Fruit fly (Drosophila melanogaster) whole organism, embryonic: ENCODE results near the gene Mzt1.
A peak's percentile ranks its signal among the peaks of the same experiment; 100 is the strongest.

ENCODE experiments used
- Atf-2 ChIP-seq: fragments of 200-800 bp; sonication (Bioruptor generic); optimal IDR thresholded peaks from 2 replicates; lab custom pipeline; 2016; ENCODE audit warnings: missing biosample characterization, missing genetic modification characterization
- Awh ChIP-seq: fragments of 200-800 bp; sonication (Bioruptor generic); IDR thresholded peaks from 2 replicates; pipeline ENCODE4, ENCODE4 v1.3.6; 2022; ENCODE audit warnings: missing biosample characterization, missing genetic modification characterization
- B-H1 ChIP-seq: fragments of 200-800 bp; sonication (Bioruptor generic); IDR thresholded peaks from 3 replicates; pipeline ENCODE4 v1.3.6; 2022; ENCODE audit warnings: missing biosample characterization, missing genetic modification characterization
- BEAF-32 ChIP-seq: fragments of 200-800 bp; sonication (Bioruptor generic); optimal IDR thresholded peaks from 3 replicates; lab custom pipeline; 2017; ENCODE audit warnings: missing biosample characterization, missing genetic modification characterization, mild to moderate bottlenecking, moderate library complexity, missing genetic modification reagents
- Bdp1 ChIP-seq: fragments of 200-800 bp; sonication (Bioruptor generic); optimal IDR thresholded peaks from 3 replicates; lab custom pipeline; 2016; ENCODE audit warnings: missing biosample characterization, missing genetic modification characterization
- CG12299 ChIP-seq: fragments of 200-800 bp; sonication (Bioruptor generic); optimal IDR thresholded peaks from 2 replicates; lab custom pipeline; 2018; ENCODE audit warnings: missing biosample characterization, mild to moderate bottlenecking, missing genetic modification characterization
- CG17359 ChIP-seq: fragments of 200-800 bp; sonication (Bioruptor generic); optimal IDR thresholded peaks from 3 replicates; lab custom pipeline; 2018; ENCODE audit warnings: missing biosample characterization, mild to moderate bottlenecking, missing genetic modification characterization, moderate library complexity
- CG17802 ChIP-seq: fragments of 200-800 bp; sonication (Bioruptor generic); optimal IDR thresholded peaks from 2 replicates; lab custom pipeline; 2018; ENCODE audit warnings: missing biosample characterization, mild to moderate bottlenecking, missing genetic modification characterization, moderate library complexity
- CG3163 ChIP-seq: fragments of 200-800 bp; sonication (Bioruptor generic); optimal IDR thresholded peaks from 3 replicates; lab custom pipeline; 2016; ENCODE audit warnings: missing biosample characterization, missing genetic modification characterization
- CG3281 ChIP-seq: fragments of 200-800 bp; sonication (Bioruptor generic); optimal IDR thresholded peaks from 3 replicates; lab custom pipeline; 2017; ENCODE audit warnings: missing biosample characterization, mild to moderate bottlenecking, missing genetic modification characterization
- CG4730 ChIP-seq: fragments of 200-800 bp; sonication (Bioruptor generic); IDR thresholded peaks from 2 replicates; pipeline ENCODE4 v1.3.6; 2022; ENCODE audit warnings: missing biosample characterization, missing genetic modification characterization
- CG6272 ChIP-seq: fragments of 200-800 bp; sonication (Bioruptor generic); IDR thresholded peaks from 2 replicates; pipeline ENCODE4 v1.3.6; 2022; ENCODE audit warnings: missing biosample characterization, missing genetic modification characterization
- CG7357 ChIP-seq: fragments of 200-800 bp; sonication (Bioruptor generic); IDR thresholded peaks from 3 replicates; pipeline ENCODE4 v1.3.6; 2022; ENCODE audit warnings: missing biosample characterization, missing genetic modification characterization
- CG7839 ChIP-seq: fragments of 200-800 bp; sonication (Bioruptor generic); optimal IDR thresholded peaks from 3 replicates; lab custom pipeline; 2018; ENCODE audit warnings: missing biosample characterization, mild to moderate bottlenecking, missing genetic modification characterization, moderate library complexity
- CHES-1-like ChIP-seq: fragments of 200-800 bp; sonication (Bioruptor generic); optimal IDR thresholded peaks from 2 replicates; lab custom pipeline; 2016; ENCODE audit warnings: missing biosample characterization, missing genetic modification characterization
- Chrac-16 ChIP-seq: fragments of 200-800 bp; sonication (Bioruptor generic); optimal IDR thresholded peaks from 3 replicates; lab custom pipeline; 2016; ENCODE audit warnings: missing biosample characterization, missing genetic modification characterization
- CoRest ChIP-seq: fragments of 200-800 bp; sonication (Bioruptor generic); optimal IDR thresholded peaks from 3 replicates; lab custom pipeline; 2018; ENCODE audit warnings: missing biosample characterization, mild to moderate bottlenecking, missing genetic modification characterization, moderate library complexity
- D ChIP-seq, 2 experiments: fragments of 200-800 bp in 1 of 2; fragments of >200 bp in 1 of 2; sonication (Bioruptor generic) in 1 of 2; optimal IDR thresholded peaks; 2 replicates in 1 of 2; 3 replicates in 1 of 2; lab custom pipeline; 2017; ENCODE audit warnings: mild to moderate bottlenecking in 1 of 2, missing biosample characterization in 1 of 2, missing genetic modification characterization in 1 of 2, missing genetic modification reagents in 1 of 2
- D19B ChIP-seq: fragments of 200-800 bp; sonication (Bioruptor generic); optimal IDR thresholded peaks from 2 replicates; lab custom pipeline; 2017; ENCODE audit warnings: missing biosample characterization, mild to moderate bottlenecking, missing genetic modification characterization
- ERR ChIP-seq: fragments of 200-800 bp; sonication (Bioruptor generic); optimal IDR thresholded peaks from 2 replicates; lab custom pipeline; 2016; ENCODE audit warnings: missing biosample characterization, missing genetic modification characterization
- HLH54F ChIP-seq: fragments of 200-800 bp; sonication (Bioruptor generic); optimal IDR thresholded peaks from 3 replicates; lab custom pipeline; 2016; ENCODE audit warnings: missing biosample characterization, missing genetic modification characterization
- HLHmδ ChIP-seq: fragments of 200-800 bp; sonication (Bioruptor generic); optimal IDR thresholded peaks from 2 replicates; lab custom pipeline; 2018; ENCODE audit warnings: missing biosample characterization, mild to moderate bottlenecking, missing genetic modification characterization, moderate library complexity
- Hey ChIP-seq: fragments of 200-800 bp; sonication (Bioruptor generic); optimal IDR thresholded peaks from 3 replicates; lab custom pipeline; 2018; ENCODE audit warnings: missing biosample characterization, mild to moderate bottlenecking, missing genetic modification characterization
- Hr78 ChIP-seq, 2 experiments: fragments of 200-800 bp in 1 of 2; fragments of >200 bp in 1 of 2; sonication (Bioruptor generic) in 1 of 2; optimal IDR thresholded peaks; 2 replicates each; lab custom pipeline; 2017 to 2019; ENCODE audit warnings: missing biosample characterization in 2 of 2, missing genetic modification characterization in 2 of 2, mild to moderate bottlenecking in 1 of 2, moderate library complexity in 1 of 2
- MESR4 ChIP-seq: fragments of 200-800 bp; sonication (Bioruptor generic); optimal IDR thresholded peaks from 2 replicates; lab custom pipeline; 2018; ENCODE audit warnings: missing biosample characterization, mild to moderate bottlenecking, missing genetic modification characterization, moderate library complexity
- NK7.1 ChIP-seq: fragments of 200-800 bp; sonication (Bioruptor generic); optimal IDR thresholded peaks from 3 replicates; lab custom pipeline; 2016; ENCODE audit warnings: missing biosample characterization, missing genetic modification characterization
- Opbp ChIP-seq: fragments of 200-800 bp; sonication (Bioruptor generic); IDR thresholded peaks from 3 replicates; pipeline ENCODE4 v1.3.6; 2022; ENCODE audit warnings: missing biosample characterization, missing genetic modification characterization; ENCODE audit not compliant: partially characterized antibody
- Optix ChIP-seq: fragments of 200-800 bp; sonication (Bioruptor generic); IDR thresholded peaks from 3 replicates; pipeline ENCODE4 v1.3.6; 2022; ENCODE audit warnings: missing biosample characterization, missing genetic modification characterization
- Sox100B ChIP-seq: fragments of 200-800 bp; sonication (Bioruptor generic); optimal IDR thresholded peaks from 3 replicates; lab custom pipeline; 2018; ENCODE audit warnings: missing biosample characterization, mild to moderate bottlenecking, missing genetic modification characterization
- bab2 ChIP-seq: fragments of 200-800 bp; sonication (Bioruptor generic); optimal IDR thresholded peaks from 2 replicates; lab custom pipeline; 2016; ENCODE audit warnings: missing biosample characterization, missing genetic modification characterization
- bbx ChIP-seq: fragments of 200-800 bp; sonication (Bioruptor generic); IDR thresholded peaks from 2 replicates; pipeline ENCODE4 v1.3.6; 2022; ENCODE audit warnings: missing biosample characterization, missing genetic modification characterization; ENCODE audit not compliant: partially characterized antibody
- bcd ChIP-seq: fragments of 200-800 bp; sonication (Bioruptor generic); optimal IDR thresholded peaks from 2 replicates; lab custom pipeline; 2017; ENCODE audit warnings: missing biosample characterization, mild to moderate bottlenecking, missing genetic modification characterization
- btn ChIP-seq: fragments of 200-800 bp; sonication (Bioruptor generic); optimal IDR thresholded peaks from 2 replicates; lab custom pipeline; 2016; ENCODE audit warnings: missing biosample characterization, missing genetic modification characterization
- cad ChIP-seq: fragments of >200 bp; optimal IDR thresholded peaks from 2 replicates; lab custom pipeline; 2017; ENCODE audit warnings: missing biosample characterization, missing genetic modification characterization
- gem ChIP-seq: fragments of 200-800 bp; sonication (Bioruptor generic); optimal IDR thresholded peaks from 2 replicates; lab custom pipeline; 2019; ENCODE audit warnings: missing biosample characterization, mild to moderate bottlenecking, missing genetic modification characterization, moderate library complexity
- hth ChIP-seq: fragments of >200 bp; optimal IDR thresholded peaks from 2 replicates; lab custom pipeline; 2017; ENCODE audit warnings: inconsistent platforms
- jing ChIP-seq: fragments of 200-800 bp; sonication (Bioruptor generic); optimal IDR thresholded peaks from 2 replicates; lab custom pipeline; 2018; ENCODE audit warnings: missing biosample characterization, mild to moderate bottlenecking, missing genetic modification characterization
- ken ChIP-seq: fragments of 200-800 bp; sonication (Bioruptor generic); IDR thresholded peaks from 3 replicates; pipeline ENCODE4 v1.3.6; 2022; ENCODE audit warnings: missing biosample characterization, missing genetic modification characterization
- lmd ChIP-seq: fragments of 200-800 bp; sonication (Bioruptor generic); IDR thresholded peaks from 2 replicates; pipeline ENCODE4 v1.3.6; 2022; ENCODE audit warnings: missing biosample characterization, missing genetic modification characterization
- nerfin-1 ChIP-seq: fragments of 200-800 bp; sonication (Bioruptor generic); optimal IDR thresholded peaks from 3 replicates; lab custom pipeline; 2019; ENCODE audit warnings: missing biosample characterization, mild to moderate bottlenecking, missing genetic modification characterization, moderate library complexity
- pb ChIP-seq: fragments of 200-800 bp; sonication (Bioruptor generic); optimal IDR thresholded peaks from 3 replicates; lab custom pipeline; 2016; ENCODE audit warnings: missing biosample characterization, missing genetic modification characterization
- pho ChIP-seq: fragments of 200-800 bp; sonication (Bioruptor generic); optimal IDR thresholded peaks from 2 replicates; lab custom pipeline; 2016; ENCODE audit warnings: missing biosample characterization, missing genetic modification characterization
- salm ChIP-seq: fragments of 200-800 bp; sonication (Bioruptor generic); optimal IDR thresholded peaks from 2 replicates; lab custom pipeline; 2018; ENCODE audit warnings: missing biosample characterization, mild to moderate bottlenecking, missing genetic modification characterization
- sc ChIP-seq, 3 experiments: fragments of >200 bp in 2 of 3; fragments of 200-800 bp in 1 of 3; sonication (Bioruptor generic) in 1 of 3; optimal IDR thresholded peaks; 2 replicates in 2 of 3; 3 replicates in 1 of 3; lab custom pipeline; 2017; ENCODE audit warnings: mild to moderate bottlenecking in 1 of 3, missing biosample characterization in 1 of 3, missing genetic modification characterization in 1 of 3, missing genetic modification reagents in 1 of 3
- sim ChIP-seq: fragments of 200-800 bp; sonication (Bioruptor generic); IDR thresholded peaks from 2 replicates; pipeline ENCODE4 v1.3.6; 2022; ENCODE audit warnings: missing biosample characterization, missing genetic modification characterization
- stc ChIP-seq: fragments of 200-800 bp; sonication (Bioruptor generic); IDR thresholded peaks from 2 replicates; pipeline ENCODE4 v1.3.6; 2022; ENCODE audit warnings: missing biosample characterization, missing genetic modification characterization
- stwl ChIP-seq: fragments of 200-800 bp; sonication (Bioruptor generic); optimal IDR thresholded peaks from 3 replicates; lab custom pipeline; 2018; ENCODE audit warnings: missing biosample characterization, mild to moderate bottlenecking, missing genetic modification characterization, moderate library complexity
- tap ChIP-seq: fragments of 200-800 bp; optimal IDR thresholded peaks from 3 replicates; lab custom pipeline; 2019; ENCODE audit warnings: missing biosample characterization, mild to moderate bottlenecking, missing genetic modification characterization, moderate library complexity
- ttk ChIP-seq: fragments of 200-800 bp; sonication (Bioruptor generic); IDR thresholded peaks from 2 replicates; pipeline ENCODE4 v2.1.2; 2022; ENCODE audit warnings: missing biosample characterization, missing genetic modification characterization
- zfh2 ChIP-seq: fragments of 200-800 bp; sonication (Bioruptor generic); optimal IDR thresholded peaks from 2 replicates; lab custom pipeline; 2016; ENCODE audit warnings: missing biosample characterization, missing genetic modification characterization

Mzt1 gene

DNA sequence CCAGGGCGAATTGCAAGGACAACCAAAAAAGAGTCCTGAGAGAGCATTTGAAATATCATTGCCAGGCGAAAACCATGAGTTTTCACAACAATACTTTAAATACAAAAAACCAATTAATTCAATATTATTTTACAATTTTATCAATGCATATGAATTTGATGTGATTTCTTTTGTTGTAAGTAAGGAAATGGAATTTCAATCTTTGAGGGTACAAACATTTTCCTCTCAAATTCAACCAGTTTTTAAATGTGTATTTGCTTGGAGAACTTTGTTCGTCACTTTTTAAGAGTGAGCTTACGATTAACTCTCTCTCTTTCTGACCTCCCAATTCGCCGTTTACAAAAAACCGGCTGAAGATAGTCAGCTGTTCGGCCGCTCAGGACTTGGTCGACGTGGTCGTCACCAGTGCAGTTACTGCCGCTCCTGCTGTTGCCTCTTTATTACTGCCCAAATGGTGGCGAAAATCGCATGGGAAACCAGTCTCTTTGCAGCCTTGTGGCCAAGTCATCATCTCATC, 22.6 kb downstream of the Mzt1 start (continued):
- TF ChIP-seq Awh (GFP tag; lab: Robert Waterston, UW): no peak
- no peak for TF ChIP-seq bab2
- TF ChIP-seq bbx: no peak
- no peak for TF ChIP-seq D19B (GFP tag; lab: Kevin White, UChicago)
- TF ChIP-seq MESR4 (GFP tag; lab: Kevin White, UChicago): no peak
- TF ChIP-seq ttk (GFP tag; lab: Robert Waterston, UW): 0 out of 2 replicates have a peak, but pooled peaks have one; percentile 18
- peak; percentile 13 for TF ChIP-seq tap (tag; lab: Kevin White, UChicago)
- TF ChIP-seq pho (GFP tag; lab: Kevin White, UChicago): peak; percentile 28
- TF ChIP-seq Hey: no peak
- no peak for TF ChIP-seq salm (tag; lab: Kevin White, UChicago)
- TF ChIP-seq Bdp1 (GFP tag; lab: Kevin White, UChicago): no peak
- no peak for TF ChIP-seq Opbp (GFP tag; lab: Robert Waterston, UW)
- no peak for TF ChIP-seq hth (lab: Kevin White, UChicago)
- TF ChIP-seq CG3281: peak; percentile 71
- TF ChIP-seq CG7357 (GFP tag; lab: Robert Waterston, UW): no peak
- peak; percentile 35 for TF ChIP-seq bcd (GFP tag; lab: Kevin White, UChicago)
- peak; percentile 11 for TF ChIP-seq Chrac-16 (GFP tag; lab: Kevin White, UChicago)
- peak; percentile 46 for TF ChIP-seq CoRest (tag; lab: Kevin White, UChicago)
- TF ChIP-seq Optix (GFP tag; lab: Robert Waterston, UW): no peak
- no peak for TF ChIP-seq CG6272 (GFP tag; lab: Robert Waterston, UW)
- TF ChIP-seq ERR: no peak
- TF ChIP-seq zfh2 (GFP tag; lab: Kevin White, UChicago): no peak
- TF ChIP-seq Sox100B (GFP tag; lab: Kevin White, UChicago): peak; percentile 36
- no peak for TF ChIP-seq CG17802
- TF ChIP-seq CHES-1-like (GFP tag; lab: Kevin White, UChicago): no peak
- TF ChIP-seq sc (optimal IDR thresholded peaks at IDR 0.05; lab: Kevin White, UChicago): no peak
- no peak for TF ChIP-seq sc (GFP tag; optimal IDR thresholded peaks at IDR 0.05; lab: Kevin White, UChicago)
- no peak for TF ChIP-seq sim (GFP tag; lab: Robert Waterston, UW)
- TF ChIP-seq CG4730 (GFP tag; lab: Robert Waterston, UW): no peak
- TF ChIP-seq stc (GFP tag; lab: Robert Waterston, UW): peak; percentile 49
- TF ChIP-seq Atf-2: no peak
- TF ChIP-seq Hr78 (GFP tag; optimal IDR thresholded peaks at IDR 0.05; lab: Kevin White, UChicago): no peak
- no peak for TF ChIP-seq NK7.1 (GFP tag; lab: Kevin White, UChicago)
- no peak for TF ChIP-seq HLHmδ
- TF ChIP-seq B-H1 (GFP tag; lab: Robert Waterston, UW): no peak
- no peak for TF ChIP-seq BEAF-32 (GFP tag; lab: Kevin White, UChicago)
- no peak for TF ChIP-seq D (optimal IDR thresholded peaks at IDR 0.05; lab: Kevin White, UChicago)
- no peak for TF ChIP-seq D (GFP tag; optimal IDR thresholded peaks at IDR 0.05; lab: Kevin White, UChicago)
- TF ChIP-seq pb (GFP tag; lab: Kevin White, UChicago): no peak
- TF ChIP-seq btn (GFP tag; lab: Kevin White, UChicago): no peak
- peak; percentile 61 for TF ChIP-seq gem (tag; lab: Kevin White, UChicago)
- peak; percentile 53 for TF ChIP-seq CG3163
- TF ChIP-seq HLH54F: no peak
- TF ChIP-seq CG12299: no peak
- peak; percentile 47; the same call in 1 of the 2 replicates for TF ChIP-seq lmd
- TF ChIP-seq CG7839 (tag; lab: Kevin White, UChicago): peak; percentile 56
- TF ChIP-seq jing (GFP tag; lab: Kevin White, UChicago): no peak
- no peak for TF ChIP-seq cad (GFP tag; lab: Kevin White, UChicago)
- TF ChIP-seq stwl (tag; lab: Kevin White, UChicago): no peak
- TF ChIP-seq ken (GFP tag; lab: Robert Waterston, UW): no peak
- TF ChIP-seq CG17359 (tag; lab: Kevin White, UChicago): peak; percentile 51
- TF ChIP-seq nerfin-1 (tag; lab: Kevin White, UChicago): no peak
